Worm (Caenorhabditis elegans) whole organism, young adult: ENCODE results near the gene phf-14.
A peak's percentile ranks its signal among the peaks of the same experiment; 100 is the strongest.

Experiments used
- F52B5.7 ChIP-seq: sonication (generic microtip); optimal IDR thresholded peaks from 2 replicates; lab custom pipeline; 2016; ENCODE audit warnings: mild to moderate bottlenecking, missing genetic modification characterization, missing compliant biosample characterization
- egrh-3 ChIP-seq: fragments of 200-800 bp; sonication (Bioruptor generic); IDR thresholded peaks from 2 replicates; pipeline ENCODE4 v1.3.6; 2022; ENCODE audit warnings: missing genetic modification reagents, missing genetic modification characterization, missing compliant biosample characterization
- madf-8 ChIP-seq: fragments of 200-800 bp; sonication (Bioruptor generic); conservative IDR thresholded peaks from 2 replicates; pipeline ENCODE4 v1.3.6; 2022; ENCODE audit warnings: missing genetic modification reagents, missing genetic modification characterization, missing compliant biosample characterization
- zfh-2 ChIP-seq: fragments of 200-800 bp; sonication (Bioruptor generic); conservative IDR thresholded peaks from 2 replicates; pipeline ENCODE4 v1.3.6; 2022; ENCODE audit warnings: missing genetic modification reagents, missing genetic modification characterization, missing compliant biosample characterization

The phf-14 gene

ce11 chrV:17928128-17928527 is 56.9 kb downstream of the phf-14 start:
- TF ChIP-seq F52B5.7 (tag; lab: Kevin White, UChicago) (no peak), egrh-3 (peak; percentile 48; the same call in 1 of the 2 replicates), zfh-2 (GFP tag; lab: Robert Waterston, UW) (peak; percentile 91), madf-8 (no peak)
- TF ChIP-seq, all 124 proteins: peak for 2
